Worm (Caenorhabditis elegans): ENCODE results near the gene skr-8.
"Not testable (repeated sequence)": the region's sequence is repeated elsewhere in the genome, so short reads cannot be mapped to it uniquely, and the experiment has no call there.

- not testable (repeated sequence) for TF ChIP-seq him-1, W03F9.2 (tag; optimal IDR thresholded peaks at IDR 0.05)
Measured at ce11 chrIV:17165734-17166133, at the start of gene skr-8.
